Worm (Caenorhabditis elegans): ENCODE measurements around the gene F18E9.4.
"Not testable (repeated sequence)": the region's sequence is repeated elsewhere in the genome, so short reads cannot be mapped to it uniquely, and the experiment has no call there.

Gene F18E9.4

DNA sequence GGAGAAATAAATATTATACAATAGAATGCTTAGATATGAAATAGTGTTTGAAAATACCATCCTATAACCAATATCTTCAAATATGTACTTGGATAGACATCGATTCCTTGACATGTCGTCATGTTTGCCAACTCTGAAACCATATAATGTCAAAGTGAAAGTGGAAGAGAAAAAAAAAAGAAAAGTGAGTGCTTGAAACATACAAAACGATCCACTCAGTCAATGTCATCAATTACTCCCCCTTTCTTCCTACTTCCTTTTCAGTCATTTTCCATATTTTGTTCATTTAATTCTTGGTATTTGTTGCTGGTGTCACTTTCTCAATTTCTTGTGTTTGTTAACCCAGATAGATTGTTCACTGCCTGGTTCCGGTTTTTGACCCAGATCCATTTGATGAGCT is at the start of gene F18E9.4:
F18E9.4 (plus strand) TSS at position 301 of the 400 bp plus-strand sequence.
- no peak for TF ChIP-seq unc-62 (GFP tag; optimal IDR thresholded peaks at IDR 0.05)

DNA sequence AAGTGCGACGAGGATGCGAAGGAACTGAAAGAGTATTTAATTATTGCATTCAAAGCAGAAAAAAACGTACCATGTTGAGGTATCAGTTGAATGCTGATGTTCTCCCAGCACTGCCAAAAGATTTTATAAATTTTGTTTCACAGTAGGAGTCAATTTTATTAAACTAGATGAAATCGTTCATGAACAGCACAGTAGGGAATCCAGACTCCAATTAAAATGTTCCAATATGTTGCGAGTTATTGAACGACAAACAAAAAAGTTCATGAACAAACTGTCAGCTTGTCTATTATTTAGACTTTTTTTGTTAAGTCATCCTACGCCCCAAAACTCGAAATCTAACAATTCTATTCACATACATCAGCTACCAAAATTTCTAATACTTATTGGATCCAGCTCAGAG is 45.3 kb upstream of the F18E9.4 start, which contains the start of gene nspc-1:
nspc-1 (minus strand) TSS at position 101 of the 400 bp plus-strand sequence.
- TF ChIP-seq unc-62 (GFP tag; optimal IDR thresholded peaks at IDR 0.05), result not testable (repeated sequence)

DNA sequence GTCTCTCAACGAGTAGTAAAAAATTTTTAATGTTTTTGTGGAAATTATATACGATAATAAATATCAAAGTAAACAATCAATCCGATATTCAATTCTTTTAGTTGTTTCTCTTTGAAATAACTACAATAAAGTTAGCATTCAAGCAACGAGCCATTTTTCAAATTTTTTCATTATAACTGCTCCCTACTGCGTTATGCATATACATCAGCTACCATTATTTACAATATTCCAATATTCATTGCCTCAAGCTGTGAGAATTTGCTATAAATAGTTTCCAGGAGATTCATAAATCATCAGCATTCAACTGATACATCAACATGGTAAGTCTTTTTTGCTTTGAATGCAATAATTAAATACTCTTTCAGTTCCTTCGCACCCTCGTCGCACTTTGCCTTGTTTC is 43.5 kb upstream of the F18E9.4 start, which contains the start of gene nspc-3:
nspc-3 (plus strand) TSS at position 301 of the 400 bp plus-strand sequence.
- no peak for TF ChIP-seq unc-62 (GFP tag; optimal IDR thresholded peaks at IDR 0.05)

DNA sequence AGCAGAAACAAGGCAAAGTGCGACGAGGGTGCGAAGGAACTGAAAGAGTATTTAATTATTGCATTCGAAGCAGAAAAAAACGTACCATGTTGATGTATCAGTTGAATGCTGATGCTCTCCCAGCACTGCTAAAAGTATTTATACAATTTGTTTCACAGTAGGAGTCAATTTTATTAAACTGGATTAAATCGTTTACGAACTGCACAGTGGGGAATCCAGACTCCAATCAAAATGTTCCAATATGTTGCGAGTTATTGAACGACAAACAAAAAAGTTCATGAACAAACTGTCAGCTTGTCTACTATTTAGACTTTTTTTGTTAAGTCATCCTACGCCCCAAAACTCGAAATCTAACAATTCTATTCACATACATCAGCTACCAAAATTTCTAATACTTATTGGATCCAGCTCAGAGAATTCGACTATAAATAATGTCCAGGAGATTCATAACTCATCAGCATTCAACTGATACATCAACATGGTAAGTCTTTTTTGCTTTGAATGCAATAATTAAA is 42.0 kb upstream of the F18E9.4 start, which contains the start of the genes nspc-4 and nspc-5:
nspc-4 (minus strand) TSS at position 101 of the 515 bp plus-strand sequence.
nspc-5 (plus strand) TSS at position 465 of the 515 bp plus-strand sequence.
- not testable (repeated sequence) for TF ChIP-seq unc-62 (GFP tag; optimal IDR thresholded peaks at IDR 0.05)

DNA sequence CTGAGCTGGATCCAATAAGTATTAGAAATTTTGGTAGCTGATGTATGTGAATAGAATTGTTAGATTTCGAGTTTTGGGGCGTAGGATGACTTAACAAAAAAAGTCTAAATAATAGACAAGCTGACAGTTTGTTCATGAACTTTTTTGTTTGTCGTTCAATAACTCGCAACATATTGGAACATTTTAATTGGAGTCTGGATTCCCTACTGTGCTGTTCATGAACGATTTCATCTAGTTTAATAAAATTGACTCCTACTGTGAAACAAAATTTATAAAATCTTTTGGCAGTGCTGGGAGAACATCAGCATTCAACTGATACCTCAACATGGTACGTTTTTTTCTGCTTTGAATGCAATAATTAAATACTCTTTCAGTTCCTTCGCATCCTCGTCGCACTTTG is 38.8 kb upstream of the F18E9.4 start, which contains the start of gene nspc-7:
nspc-7 (plus strand) TSS at position 301 of the 400 bp plus-strand sequence.
- not testable (repeated sequence) for TF ChIP-seq unc-62 (GFP tag; optimal IDR thresholded peaks at IDR 0.05)

DNA sequence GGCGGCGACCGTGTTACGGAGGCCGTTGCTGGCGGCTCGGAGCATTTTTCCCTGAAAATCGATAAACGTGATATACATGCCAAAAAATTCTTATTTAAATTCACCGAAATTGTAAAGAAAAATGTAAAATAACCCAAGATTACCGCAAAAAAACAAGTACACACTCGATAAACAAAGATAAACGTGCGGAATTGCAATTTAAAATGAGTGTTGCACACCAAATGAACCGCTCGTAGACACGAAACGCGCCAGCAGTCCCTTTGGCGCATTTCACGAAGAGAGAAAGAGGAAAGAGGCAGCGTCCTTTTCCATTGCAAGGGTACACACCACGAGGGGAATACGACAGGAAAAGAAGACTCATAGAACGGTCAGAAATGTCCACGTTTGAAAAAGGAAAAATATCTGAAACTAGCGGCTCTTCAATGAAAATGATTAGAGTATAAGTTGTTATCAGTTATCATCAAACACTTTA is 34.3 kb upstream of the F18E9.4 start, which contains the start of gene sdha-1:
sdha-1 (minus strand) TSS at position 51 of the 472 bp plus-strand sequence.
- no peak for TF ChIP-seq unc-62 (GFP tag; optimal IDR thresholded peaks at IDR 0.05)

DNA sequence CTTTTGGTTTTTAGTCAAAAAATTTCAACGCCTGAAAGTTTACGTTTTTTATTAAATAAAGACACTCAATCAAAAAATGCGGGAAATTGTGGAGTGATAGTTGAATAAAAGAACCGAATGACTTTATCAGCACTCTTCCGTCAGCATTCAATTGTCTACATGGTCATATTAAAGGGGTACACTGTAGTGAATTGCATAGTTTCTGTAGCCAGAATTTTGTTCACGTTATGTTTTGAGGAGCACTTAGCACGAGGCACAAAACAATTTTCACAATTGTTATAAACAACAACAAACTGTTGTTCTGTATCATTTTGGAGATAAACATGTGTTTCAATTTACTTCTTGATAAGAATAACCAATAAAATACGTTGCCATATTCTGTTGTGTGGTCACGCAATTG is 31.3 kb upstream of the F18E9.4 start, which contains the start of gene D2021.4:
D2021.4 (minus strand) TSS at position 48 of the 400 bp plus-strand sequence.
- TF ChIP-seq unc-62 (GFP tag; optimal IDR thresholded peaks at IDR 0.05), result no peak

DNA sequence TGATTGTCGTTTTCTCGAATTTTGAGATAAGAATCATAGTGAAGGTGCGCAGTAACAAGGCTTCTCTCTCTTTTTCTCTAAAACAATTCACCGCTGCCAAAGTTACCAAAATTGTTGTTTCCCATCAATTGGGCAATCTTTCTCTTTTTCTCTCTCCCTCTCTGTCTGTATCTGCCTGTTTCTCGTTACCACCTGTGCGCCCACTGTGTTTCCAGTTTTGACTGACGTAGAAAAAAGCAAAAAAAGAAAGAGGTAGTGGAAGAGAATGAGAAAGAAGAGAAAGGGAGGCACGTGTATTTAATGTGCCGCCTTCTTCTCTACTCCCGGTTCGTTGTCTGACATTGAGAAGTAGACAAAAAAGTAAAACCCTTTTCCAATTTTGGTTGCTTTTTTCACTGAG is 30.2 kb upstream of the F18E9.4 start:
- no peak for TF ChIP-seq unc-62 (GFP tag; optimal IDR thresholded peaks at IDR 0.05)

DNA sequence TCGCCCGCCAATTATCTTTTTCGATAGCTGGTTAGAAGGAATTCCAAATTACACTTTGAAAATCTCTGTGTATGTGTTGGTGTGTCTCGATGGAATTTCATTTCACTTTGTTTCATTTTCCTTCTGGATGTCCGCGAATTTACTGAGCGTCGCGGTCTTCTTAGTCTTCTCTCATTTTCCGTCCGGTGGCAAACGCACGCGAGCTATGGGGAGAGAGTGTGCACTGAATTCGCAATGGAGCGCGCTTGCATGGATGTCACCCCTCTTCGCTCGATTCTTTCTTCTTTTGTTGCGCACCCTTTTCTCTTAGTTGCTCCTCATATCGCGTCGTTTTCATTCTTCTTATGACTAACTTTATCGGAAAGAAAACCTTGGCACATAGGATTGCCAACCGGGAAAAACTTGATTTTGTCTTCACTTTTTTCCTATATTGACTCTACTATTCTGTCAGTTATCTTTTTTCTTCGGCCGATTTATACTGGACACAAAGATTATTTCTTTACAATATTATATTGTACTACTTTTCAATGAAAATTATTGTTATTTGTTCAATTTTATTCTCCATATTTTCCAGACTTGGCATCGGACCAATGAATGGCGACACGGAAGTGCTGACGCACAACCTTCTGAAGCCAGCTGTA is 28.5 kb upstream of the F18E9.4 start, which contains the start of gene dhhc-14:
dhhc-14 (plus strand) TSS at position 591 of the 641 bp plus-strand sequence.
- no peak for TF ChIP-seq unc-62 (GFP tag; optimal IDR thresholded peaks at IDR 0.05)

DNA sequence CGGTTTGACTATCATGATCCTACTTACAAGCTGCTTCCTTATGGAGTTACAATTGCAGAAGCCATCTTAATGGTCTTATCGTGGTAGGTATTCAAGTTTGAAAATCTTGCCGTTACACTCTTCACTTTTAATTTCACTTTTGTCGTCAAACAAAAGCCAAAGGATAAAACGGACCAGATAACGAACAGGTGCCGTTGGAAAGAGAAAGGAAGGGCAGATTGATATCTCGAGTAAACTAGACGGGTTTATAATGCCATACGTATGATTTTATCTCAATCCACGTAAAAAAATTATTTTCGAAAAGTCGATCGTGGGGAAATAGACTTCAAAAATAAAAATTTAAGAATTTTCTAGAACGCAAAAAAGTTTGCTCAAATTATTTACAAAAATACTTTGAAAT is 26.3 kb upstream of the F18E9.4 start:
- no peak for TF ChIP-seq unc-62 (GFP tag; optimal IDR thresholded peaks at IDR 0.05)

DNA sequence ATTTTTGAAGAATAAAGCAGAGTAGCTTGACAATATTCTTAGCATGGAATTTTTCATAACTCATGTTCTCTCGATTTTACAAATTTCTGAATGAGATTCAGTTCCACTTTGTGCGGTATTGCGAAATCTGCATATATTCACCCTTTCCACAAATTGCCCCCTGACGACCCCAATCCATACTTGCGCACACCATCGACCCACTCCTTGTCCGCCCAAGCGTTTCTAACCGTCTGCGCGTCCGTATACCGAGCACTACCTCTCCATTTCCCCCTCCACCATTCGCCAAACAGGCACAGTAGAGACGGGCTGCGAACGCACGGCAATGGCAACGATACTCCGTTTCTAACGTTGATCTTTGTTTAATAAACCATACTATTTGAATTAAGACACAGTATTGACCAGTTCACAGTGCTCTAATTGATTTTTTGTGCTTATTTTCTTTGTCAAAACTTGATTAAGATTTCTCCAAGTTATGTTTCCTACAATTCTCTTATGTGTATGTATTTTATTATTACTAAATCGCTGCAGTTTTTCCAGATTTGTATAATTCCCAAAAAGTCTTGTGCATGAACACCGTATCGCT is 23.6 kb upstream of the F18E9.4 start, which contains the start of gene utx-1:
utx-1 (plus strand) TSS at position 533 of the 583 bp plus-strand sequence.
- no peak for TF ChIP-seq unc-62 (GFP tag; optimal IDR thresholded peaks at IDR 0.05)

DNA sequence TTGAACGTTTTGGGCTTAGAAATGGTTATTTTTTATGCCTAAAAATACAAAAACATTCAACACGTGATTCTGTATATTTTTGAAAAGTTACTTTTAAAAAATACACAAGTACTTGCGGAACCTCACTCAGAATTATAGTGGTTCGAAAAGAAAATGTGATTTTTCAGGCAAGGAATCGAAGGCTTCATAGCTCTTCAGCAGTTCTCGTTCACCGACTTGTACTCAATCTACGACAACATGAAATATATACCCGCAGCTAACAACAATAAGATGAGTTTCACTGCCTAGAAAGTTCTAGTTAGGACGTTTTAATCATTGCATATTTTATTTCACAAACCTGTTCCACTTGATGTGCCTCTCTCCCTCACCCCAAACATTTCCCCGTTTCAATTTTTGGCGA is 17.7 kb upstream of the F18E9.4 start:
- no peak for TF ChIP-seq unc-62 (GFP tag; optimal IDR thresholded peaks at IDR 0.05)

DNA sequence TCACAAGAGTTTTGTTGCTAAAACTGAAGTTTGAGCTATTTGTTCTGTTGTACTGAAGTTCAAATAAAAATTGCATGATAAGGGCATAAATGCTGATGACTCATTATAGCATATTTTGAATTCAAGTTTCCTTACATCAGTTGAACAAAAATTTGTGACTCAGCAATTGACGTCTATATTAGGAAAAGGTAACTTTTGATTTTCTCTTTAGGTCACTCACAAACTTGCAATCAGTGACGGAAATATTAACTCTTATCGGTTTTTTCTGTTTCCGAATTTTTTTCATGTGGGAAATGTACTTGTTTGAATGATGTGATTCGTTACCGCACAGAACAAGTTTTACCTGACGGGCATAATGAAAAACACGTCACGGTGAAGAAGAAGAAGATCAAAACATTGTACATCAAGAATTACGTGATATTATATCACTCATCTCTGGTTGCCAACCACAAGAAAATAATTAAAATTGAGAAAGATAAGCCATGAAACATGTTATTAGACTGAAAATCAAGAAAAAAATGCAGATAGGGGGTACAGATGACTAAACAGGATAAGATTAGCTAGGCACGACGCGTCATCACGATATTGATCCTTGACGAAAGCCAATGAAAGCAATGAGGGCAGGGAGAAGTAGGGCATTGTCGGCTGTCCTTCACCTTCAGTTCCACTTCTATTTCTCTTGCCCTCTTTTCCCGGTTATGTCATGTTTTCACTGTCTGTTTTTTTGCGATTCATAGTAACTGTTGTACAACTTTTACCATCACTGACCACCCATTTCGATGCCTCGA is 16.5 kb upstream of the F18E9.4 start:
- TF ChIP-seq unc-62 (GFP tag; optimal IDR thresholded peaks at IDR 0.05), result no peak

DNA sequence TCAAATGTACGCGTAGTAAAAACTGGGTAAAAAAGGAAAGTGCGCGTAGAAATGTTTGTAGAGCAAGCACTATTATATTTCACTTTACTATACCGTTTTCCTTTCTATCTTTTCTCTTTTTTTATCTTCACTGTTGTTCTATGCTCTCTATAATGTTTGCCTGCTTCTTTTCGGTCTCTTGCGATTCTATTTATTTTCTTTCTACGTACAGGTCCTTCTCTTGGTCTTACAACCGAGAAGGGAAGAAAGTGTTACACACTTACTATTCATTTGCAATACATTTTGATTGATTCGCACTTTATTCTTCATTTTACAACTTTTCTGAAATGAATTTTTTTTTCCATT is 15.9 kb upstream of the F18E9.4 start:
- no peak for TF ChIP-seq unc-62 (GFP tag; optimal IDR thresholded peaks at IDR 0.05)

DNA sequence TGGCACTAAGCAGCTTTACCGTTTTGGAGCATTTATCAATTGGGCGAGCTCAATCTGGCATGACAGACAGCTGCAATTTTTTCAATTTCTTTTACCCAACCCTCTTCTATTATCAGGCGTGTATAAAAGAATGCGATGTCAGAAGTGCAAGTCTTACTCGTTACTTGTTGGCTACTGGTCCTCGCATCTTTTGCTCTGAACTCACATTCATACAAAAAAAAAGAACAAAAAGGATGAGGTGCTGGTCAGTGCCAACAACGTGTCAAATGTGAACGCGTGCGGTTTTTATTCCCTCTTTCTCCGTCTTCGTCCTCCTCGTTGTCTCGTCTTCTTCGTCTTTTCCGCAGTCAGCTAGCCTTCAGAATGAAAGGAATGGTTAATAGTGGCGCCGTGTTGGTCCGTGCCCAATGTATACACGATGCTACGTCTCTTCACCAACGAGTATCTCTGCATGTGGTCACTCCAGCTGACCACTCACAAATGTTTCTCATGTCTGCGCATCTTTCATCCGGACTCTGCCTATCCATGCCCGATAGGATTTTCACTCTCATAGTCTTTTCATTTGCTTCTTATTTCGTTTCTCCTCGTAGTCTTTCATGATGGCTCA is 14.4 kb upstream of the F18E9.4 start:
- no peak for TF ChIP-seq unc-62 (GFP tag; optimal IDR thresholded peaks at IDR 0.05)

All from whole organism, dauer.